Worm (Caenorhabditis elegans): ENCODE results near the gene M05D6.2.

Gene M05D6.2

DNA sequence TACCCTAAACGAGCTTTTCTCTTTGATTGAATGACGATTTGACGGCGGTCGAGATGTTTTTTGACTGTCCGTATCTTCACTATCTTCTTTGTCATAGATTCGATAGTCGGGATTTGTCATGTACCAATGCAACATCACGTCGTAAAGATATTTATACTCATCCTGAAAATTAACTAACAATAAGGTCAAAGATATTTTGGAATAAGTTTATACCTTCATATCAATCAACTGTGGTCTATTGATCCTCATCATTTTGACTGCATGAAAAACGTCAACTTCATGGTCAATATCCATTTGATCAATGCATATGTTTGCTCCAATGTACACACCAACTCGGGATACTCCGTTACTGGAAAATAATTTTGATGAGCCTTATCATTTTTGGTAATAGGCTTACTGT lies 20.2 kb downstream of the M05D6.2 start:
- no peak for TF ChIP-seq bed-3 (GFP tag; optimal IDR thresholded peaks at IDR 0.05)
- no peak for TF ChIP-seq pha-4 (tag; optimal IDR thresholded peaks at IDR 0.05)
- no peak for TF ChIP-seq ztf-11 (tag; optimal IDR thresholded peaks at IDR 0.05)
- TF ChIP-seq ceh-39 (tag; optimal IDR thresholded peaks at IDR 0.05) = no peak
- no peak for TF ChIP-seq unc-62 (GFP tag; optimal IDR thresholded peaks at IDR 0.05)
- no peak for TF ChIP-seq ham-2 (GFP tag; optimal IDR thresholded peaks at IDR 0.05)
- no peak for TF ChIP-seq lin-13 (tag; optimal IDR thresholded peaks at IDR 0.05)
- TF ChIP-seq unc-120 (tag; optimal IDR thresholded peaks at IDR 0.05; ENCODE audit: poor library complexity, severe bottlenecking) = no peak
- no peak for TF ChIP-seq nhr-237 (tag; optimal IDR thresholded peaks at IDR 0.05)
- TF ChIP-seq ceh-43 (GFP tag; optimal IDR thresholded peaks at IDR 0.05) = no peak
- no peak for TF ChIP-seq ces-1 (GFP tag; optimal IDR thresholded peaks at IDR 0.05)
- no peak for TF ChIP-seq drap-1 (GFP tag; optimal IDR thresholded peaks at IDR 0.05)
- no peak for TF ChIP-seq unc-39 (tag; optimal IDR thresholded peaks at IDR 0.05)
- TF ChIP-seq tbx-8 (GFP tag; optimal IDR thresholded peaks at IDR 0.05) = no peak
- no peak for TF ChIP-seq snpc-4 (tag; optimal IDR thresholded peaks at IDR 0.05)
- no peak for TF ChIP-seq flh-1 (GFP tag; optimal IDR thresholded peaks at IDR 0.05)
- no peak for TF ChIP-seq mep-1 (tag; optimal IDR thresholded peaks at IDR 0.05)
- no peak for TF ChIP-seq nhr-76 (tag; optimal IDR thresholded peaks at IDR 0.05)

DNA sequence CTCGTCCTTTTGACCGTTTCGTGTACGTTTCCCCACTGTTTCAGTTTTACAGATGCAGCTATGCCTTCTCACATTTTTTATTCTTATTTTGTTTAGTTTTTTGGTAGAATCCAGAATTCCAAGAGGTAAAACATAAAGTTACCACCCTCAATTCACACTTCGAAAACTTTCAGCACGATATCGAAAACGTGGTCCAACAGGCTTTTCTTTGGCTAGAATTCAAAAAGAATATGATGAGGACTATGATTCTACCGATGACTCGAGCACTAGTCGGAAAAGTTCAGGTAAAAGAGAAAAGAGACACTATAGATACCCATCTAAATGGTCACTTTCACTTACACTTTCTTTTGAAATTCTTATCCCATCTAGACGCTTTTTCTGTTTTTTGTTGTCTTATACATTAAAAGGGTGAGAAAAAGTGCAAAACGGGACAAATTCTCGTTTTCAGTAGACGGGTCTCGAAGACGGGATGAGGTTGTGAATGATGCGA lies 26.4 kb downstream of the M05D6.2 start, which contains the start of gene M05D6.9:
Gene M05D6.9 (plus strand): TSS at position 51 of the 490 bp plus-strand sequence.
- TF ChIP-seq nhr-12 (tag; optimal IDR thresholded peaks at IDR 0.05) (no peak), flh-1 (GFP tag; optimal IDR thresholded peaks at IDR 0.05) (no peak), lsy-2 (tag; optimal IDR thresholded peaks at IDR 0.05) (no peak)

DNA sequence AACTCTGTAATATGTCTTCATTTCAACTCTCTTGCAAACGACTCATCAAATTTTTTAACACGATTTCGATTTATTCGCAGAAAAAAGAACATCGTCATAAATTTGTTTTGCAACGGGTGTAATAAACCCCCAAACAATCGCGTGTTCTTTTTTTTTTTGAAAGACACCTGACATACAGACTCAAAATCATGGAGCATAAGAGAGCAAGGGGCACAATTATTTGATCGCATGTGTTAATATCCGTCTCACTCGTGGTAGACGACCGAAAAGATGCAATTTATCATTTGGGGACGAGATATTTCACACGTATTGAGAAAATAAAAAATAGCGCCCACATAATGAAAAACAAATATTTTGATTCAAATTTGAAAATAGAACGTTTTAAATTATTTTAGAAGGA lies 28.3 kb downstream of the M05D6.2 start:
- TF ChIP-seq hlh-1 (tag; optimal IDR thresholded peaks at IDR 0.05) (no peak), drap-1 (GFP tag; optimal IDR thresholded peaks at IDR 0.05) (no peak), ces-1 (GFP tag; optimal IDR thresholded peaks at IDR 0.05) (no peak), nhr-2 (tag; optimal IDR thresholded peaks at IDR 0.05) (no peak)

DNA sequence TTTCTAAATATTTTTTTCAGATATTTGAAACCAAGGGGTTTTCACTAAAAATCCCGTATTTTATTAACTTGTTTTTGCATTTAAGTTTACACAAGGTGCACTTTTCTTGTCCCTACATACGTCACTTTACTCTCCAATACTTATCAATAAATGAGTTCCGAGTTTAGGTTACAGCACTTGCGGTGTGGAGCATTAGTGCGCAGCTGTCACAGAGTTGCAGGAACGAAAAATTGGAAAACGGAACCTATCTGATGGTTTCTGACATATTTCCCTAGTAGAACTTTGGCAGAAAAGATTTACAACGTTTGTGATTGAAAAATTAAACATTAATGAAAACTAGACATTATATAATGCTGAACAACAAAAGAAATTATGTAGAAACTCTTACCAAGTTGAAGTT lies 30.3 kb downstream of the M05D6.2 start:
- peak; percentile 96 for TF ChIP-seq hlh-1 (tag; optimal IDR thresholded peaks at IDR 0.05)
- TF ChIP-seq pha-4 (tag; optimal IDR thresholded peaks at IDR 0.05) = no peak

DNA sequence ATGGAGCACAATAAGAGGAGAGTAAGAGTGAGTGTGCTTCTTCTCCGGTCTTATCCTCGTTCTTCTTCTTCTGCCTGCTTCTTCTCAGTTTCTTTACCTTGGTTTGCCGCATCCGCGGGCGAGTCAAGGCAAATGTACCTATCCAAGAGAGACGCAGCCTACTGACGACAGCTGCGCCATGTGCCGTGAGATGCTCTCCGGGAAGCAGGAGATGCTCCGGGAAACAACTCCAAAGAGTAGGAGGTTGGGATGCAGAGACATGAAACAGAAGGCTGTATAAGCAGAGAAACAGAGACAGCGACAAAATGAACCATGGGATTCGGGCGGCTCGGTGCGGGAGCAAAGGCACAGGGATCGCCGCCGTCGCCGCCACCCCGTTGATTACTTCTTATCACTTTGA lies 31.1 kb downstream of the M05D6.2 start:
- TF ChIP-seq ham-2 (GFP tag; optimal IDR thresholded peaks at IDR 0.05) (no peak), unc-62 (GFP tag; optimal IDR thresholded peaks at IDR 0.05) (peak; percentile 66), ces-1 (GFP tag; optimal IDR thresholded peaks at IDR 0.05) (no peak), sem-2 (GFP tag; optimal IDR thresholded peaks at IDR 0.05) (no peak), lin-13 (tag; optimal IDR thresholded peaks at IDR 0.05) (no peak), hlh-1 (tag; optimal IDR thresholded peaks at IDR 0.05) (peak; percentile 100), lsy-2 (tag; optimal IDR thresholded peaks at IDR 0.05) (no peak), ceh-39 (tag; optimal IDR thresholded peaks at IDR 0.05) (no peak), ceh-83 (GFP tag; optimal IDR thresholded peaks at IDR 0.05) (no peak), snpc-4 (tag; optimal IDR thresholded peaks at IDR 0.05) (no peak), ceh-43 (GFP tag; optimal IDR thresholded peaks at IDR 0.05) (no peak), mab-5 (tag; optimal IDR thresholded peaks at IDR 0.05) (no peak), sptf-1 (tag; optimal IDR thresholded peaks at IDR 0.05) (no peak), nhr-76 (tag; optimal IDR thresholded peaks at IDR 0.05) (no peak), unc-120 (tag; optimal IDR thresholded peaks at IDR 0.05; ENCODE audit: poor library complexity, severe bottlenecking) (peak; percentile 95), M03D4.4 (tag; optimal IDR thresholded peaks at IDR 0.05) (peak; percentile 25)

DNA sequence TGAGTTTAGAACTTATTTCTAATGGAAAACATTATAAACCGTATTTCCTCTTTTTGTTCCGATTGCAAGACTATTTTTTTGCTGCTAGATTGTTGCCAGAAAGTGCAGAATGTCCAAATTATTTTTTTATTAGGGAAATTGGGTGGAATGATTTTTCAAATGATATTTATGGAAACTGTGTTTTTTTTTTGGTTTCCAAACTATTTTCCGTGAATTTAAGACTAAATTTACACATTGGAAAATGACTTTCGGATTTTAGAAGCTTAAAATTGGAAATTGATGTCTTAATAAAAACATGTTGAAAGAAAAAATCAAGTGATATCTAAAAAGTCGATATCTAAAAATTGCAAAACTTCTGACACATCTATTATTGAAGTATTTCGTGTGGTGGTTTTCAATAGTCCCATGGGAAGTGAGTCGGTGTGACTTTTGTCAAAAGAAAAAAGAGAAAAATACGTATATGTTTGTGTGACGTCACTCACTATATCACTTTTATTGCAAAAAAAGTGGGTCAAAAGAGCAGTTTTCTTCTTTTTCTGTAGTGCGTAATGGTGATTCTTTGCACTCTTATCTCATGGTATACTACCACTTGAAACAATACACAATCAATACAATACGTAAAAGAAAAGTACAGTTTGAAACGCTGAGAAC lies 36.3 kb downstream of the M05D6.2 start:
- TF ChIP-seq hlh-1 (tag; optimal IDR thresholded peaks at IDR 0.05) = no peak
- no peak for TF ChIP-seq ceh-83 (GFP tag; optimal IDR thresholded peaks at IDR 0.05)
- TF ChIP-seq drap-1 (GFP tag; optimal IDR thresholded peaks at IDR 0.05) = no peak
- no peak for TF ChIP-seq lsy-2 (tag; optimal IDR thresholded peaks at IDR 0.05)
- no peak for TF ChIP-seq tbx-8 (GFP tag; optimal IDR thresholded peaks at IDR 0.05)
- no peak for TF ChIP-seq sem-2 (GFP tag; optimal IDR thresholded peaks at IDR 0.05)
- no peak for TF ChIP-seq nhr-237 (tag; optimal IDR thresholded peaks at IDR 0.05)
- no peak for TF ChIP-seq zip-8 (tag; optimal IDR thresholded peaks at IDR 0.05)
- TF ChIP-seq nhr-2 (tag; optimal IDR thresholded peaks at IDR 0.05) = no peak
- TF ChIP-seq ztf-11 (tag; optimal IDR thresholded peaks at IDR 0.05) = no peak
- no peak for TF ChIP-seq unc-39 (tag; optimal IDR thresholded peaks at IDR 0.05)
- no peak for TF ChIP-seq elt-1 (tag; optimal IDR thresholded peaks at IDR 0.05; ENCODE audit: borderline replicate concordance, insufficient read depth)
- TF ChIP-seq sptf-1 (tag; optimal IDR thresholded peaks at IDR 0.05) = no peak
- no peak for TF ChIP-seq nhr-12 (tag; optimal IDR thresholded peaks at IDR 0.05)
- TF ChIP-seq ceh-43 (GFP tag; optimal IDR thresholded peaks at IDR 0.05) = no peak
- no peak for TF ChIP-seq flh-1 (GFP tag; optimal IDR thresholded peaks at IDR 0.05)
- no peak for TF ChIP-seq M03D4.4 (tag; optimal IDR thresholded peaks at IDR 0.05)
